Worm (Caenorhabditis elegans) whole organism, L2 larva: Measurements from ENCODE around the gene spp-29.

Source experiments
- C34F6.9 ChIP-seq: fragments of 150-350 bp; optimal IDR thresholded peaks from 2 replicates; lab custom pipeline; 2014; ENCODE audit warnings: missing biosample characterization, missing genetic modification characterization
- F13H6.1 ChIP-seq: sonication (generic microtip); optimal IDR thresholded peaks from 2 replicates; lab custom pipeline; 2016; ENCODE audit warnings: missing genetic modification characterization, missing compliant biosample characterization
- R02D3.7 ChIP-seq: fragments of 150-350 bp; optimal IDR thresholded peaks from 2 replicates; lab custom pipeline; 2014; ENCODE audit warnings: missing biosample characterization, missing genetic modification characterization
- aly-2 ChIP-seq: fragments of 150-350 bp; optimal IDR thresholded peaks from 2 replicates; lab custom pipeline; 2014; ENCODE audit warnings: missing biosample characterization, missing genetic modification characterization
- ama-1 ChIP-seq: fragments of 150-350 bp; optimal IDR thresholded peaks from 2 replicates; lab custom pipeline; 2018; ENCODE audit warnings: inconsistent platforms
- blmp-1 ChIP-seq: sonication (generic microtip); optimal IDR thresholded peaks from 2 replicates; lab custom pipeline; 2017; ENCODE audit warnings: missing genetic modification characterization, mild to moderate bottlenecking, missing compliant biosample characterization, antibody characterized with exemption, moderate library complexity; ENCODE audit not compliant: insufficient read depth
- ceh-16 ChIP-seq: fragments of 150-350 bp; optimal IDR thresholded peaks from 2 replicates; lab custom pipeline; 2014; ENCODE audit warnings: missing biosample characterization, missing genetic modification characterization
- ceh-82 ChIP-seq: fragments of 150-350 bp; optimal IDR thresholded peaks from 2 replicates; lab custom pipeline; 2014; ENCODE audit warnings: missing biosample characterization, missing genetic modification characterization
- crh-2 ChIP-seq: sonication (generic microtip); optimal IDR thresholded peaks from 2 replicates; lab custom pipeline; 2017; ENCODE audit warnings: missing biosample characterization, missing genetic modification characterization
- dmd-4 ChIP-seq: sonication (generic microtip); optimal IDR thresholded peaks from 2 replicates; lab custom pipeline; 2017; ENCODE audit warnings: missing biosample characterization, missing genetic modification characterization
- egl-27 ChIP-seq: sonication (generic microtip); optimal IDR thresholded peaks from 3 replicates; lab custom pipeline; 2017; ENCODE audit warnings: missing biosample characterization, missing genetic modification reagents, missing genetic modification characterization
- elt-3 ChIP-seq: sonication (generic microtip); optimal IDR thresholded peaks from 2 replicates; lab custom pipeline; 2017; ENCODE audit warnings: missing biosample characterization, missing genetic modification characterization
- fos-1 ChIP-seq: fragments of 150-350 bp; optimal IDR thresholded peaks from 2 replicates; lab custom pipeline; 2014; ENCODE audit warnings: missing biosample characterization, missing genetic modification characterization
- gmeb-1 ChIP-seq: fragments of 150-350 bp; optimal IDR thresholded peaks from 2 replicates; lab custom pipeline; 2014; ENCODE audit warnings: missing biosample characterization, missing genetic modification characterization
- lin-11 ChIP-seq: fragments of 150-350 bp; sonication (generic microtip); optimal IDR thresholded peaks from 2 replicates; lab custom pipeline; 2014; ENCODE audit warnings: missing biosample characterization, missing genetic modification characterization, inconsistent platforms, mixed read lengths
- lin-13 ChIP-seq: fragments of 150-350 bp; optimal IDR thresholded peaks from 2 replicates; lab custom pipeline; 2014; ENCODE audit warnings: missing biosample characterization, missing genetic modification reagents, missing genetic modification characterization
- mab-5 ChIP-seq: fragments of 150-350 bp; optimal IDR thresholded peaks from 2 replicates; lab custom pipeline; 2014; ENCODE audit warnings: missing biosample characterization, missing genetic modification characterization
- nhr-11 ChIP-seq: fragments of 150-350 bp; optimal IDR thresholded peaks from 2 replicates; lab custom pipeline; 2014; ENCODE audit warnings: missing biosample characterization, missing genetic modification characterization
- nhr-12 ChIP-seq: fragments of 150-350 bp; optimal IDR thresholded peaks from 2 replicates; lab custom pipeline; 2014; ENCODE audit warnings: missing biosample characterization, missing genetic modification characterization
- nhr-129 ChIP-seq: fragments of 150-350 bp; optimal IDR thresholded peaks from 2 replicates; lab custom pipeline; 2014; ENCODE audit warnings: missing biosample characterization, missing genetic modification characterization
- nhr-21 ChIP-seq: fragments of 150-350 bp; optimal IDR thresholded peaks from 2 replicates; lab custom pipeline; 2014; ENCODE audit warnings: missing biosample characterization, missing genetic modification characterization
- nhr-23 ChIP-seq: fragments of 150-350 bp; optimal IDR thresholded peaks from 2 replicates; lab custom pipeline; 2014; ENCODE audit warnings: missing biosample characterization, missing genetic modification reagents, missing genetic modification characterization
- nhr-237 ChIP-seq: fragments of 150-350 bp; optimal IDR thresholded peaks from 2 replicates; lab custom pipeline; 2014; ENCODE audit warnings: missing biosample characterization, missing genetic modification characterization
- nhr-25 ChIP-seq: fragments of 150-350 bp; sonication (generic microtip); optimal IDR thresholded peaks from 3 replicates; lab custom pipeline; 2014; ENCODE audit warnings: missing biosample characterization, missing genetic modification characterization
- nhr-6 ChIP-seq: fragments of 150-350 bp; optimal IDR thresholded peaks from 2 replicates; lab custom pipeline; 2014; ENCODE audit warnings: missing biosample characterization, missing genetic modification characterization
- sem-4 ChIP-seq: fragments of 150-350 bp; optimal IDR thresholded peaks from 2 replicates; lab custom pipeline; 2014; ENCODE audit warnings: missing biosample characterization, missing genetic modification reagents, missing genetic modification characterization
- sma-3 ChIP-seq: sonication (generic microtip); optimal IDR thresholded peaks from 2 replicates; lab custom pipeline; 2016; ENCODE audit warnings: missing genetic modification reagents, missing genetic modification characterization, missing compliant biosample characterization
- sma-9 ChIP-seq, 2 experiments: fragments of 150-350 bp in 1 of 2; sonication (generic microtip) in 1 of 2; optimal IDR thresholded peaks; 2 replicates each; lab custom pipeline; 2014 to 2016; ENCODE audit warnings: missing genetic modification characterization in 2 of 2, mild to moderate bottlenecking in 1 of 2, missing biosample characterization in 1 of 2, missing compliant biosample characterization in 1 of 2, missing genetic modification reagents in 1 of 2, moderate library complexity in 1 of 2
- snpc-4 ChIP-seq: fragments of 150-350 bp; optimal IDR thresholded peaks from 2 replicates; lab custom pipeline; 2014; ENCODE audit warnings: missing biosample characterization, missing genetic modification characterization
- unc-39 ChIP-seq: fragments of 150-350 bp; optimal IDR thresholded peaks from 2 replicates; lab custom pipeline; 2014; ENCODE audit warnings: missing biosample characterization, missing genetic modification characterization
- unc-62 ChIP-seq: fragments of 150-350 bp; optimal IDR thresholded peaks from 2 replicates; lab custom pipeline; 2014; ENCODE audit warnings: missing biosample characterization, missing genetic modification reagents, missing genetic modification characterization
- zag-1 ChIP-seq: fragments of 150-350 bp; optimal IDR thresholded peaks from 2 replicates; lab custom pipeline; 2014; ENCODE audit warnings: missing biosample characterization, missing genetic modification characterization

Gene spp-29

DNA sequence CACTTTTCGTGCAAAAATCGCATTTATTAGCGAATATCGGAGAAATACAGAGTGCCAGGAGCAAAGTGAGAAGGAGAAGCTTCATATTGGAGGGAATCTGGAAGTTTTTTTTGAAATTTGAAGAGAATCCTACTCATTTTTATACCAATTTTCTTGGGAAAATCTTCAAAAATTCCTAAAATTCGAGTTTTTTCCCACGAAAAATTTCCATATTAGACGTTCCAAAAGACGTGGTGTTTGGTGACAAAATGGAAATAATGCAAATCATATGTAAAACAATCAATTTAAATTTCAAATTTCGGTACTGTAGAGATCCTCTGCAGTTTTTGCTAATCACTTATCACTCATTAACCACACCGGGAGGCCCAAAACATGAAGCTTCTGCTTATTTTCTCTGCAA lies 11.8 kb downstream of the spp-29 start, which contains the start of the genes F59A1.16 and F59A1.6:
Gene F59A1.16 (minus strand): TSS at position 101 of the 400 bp plus-strand sequence.
Gene F59A1.6 (plus strand): TSS at position 285 of the 400 bp plus-strand sequence.
- TF ChIP-seq C34F6.9 (tag; lab: Kevin White, UChicago) (no peak), ceh-16 (tag; lab: Kevin White, UChicago) (no peak)

DNA sequence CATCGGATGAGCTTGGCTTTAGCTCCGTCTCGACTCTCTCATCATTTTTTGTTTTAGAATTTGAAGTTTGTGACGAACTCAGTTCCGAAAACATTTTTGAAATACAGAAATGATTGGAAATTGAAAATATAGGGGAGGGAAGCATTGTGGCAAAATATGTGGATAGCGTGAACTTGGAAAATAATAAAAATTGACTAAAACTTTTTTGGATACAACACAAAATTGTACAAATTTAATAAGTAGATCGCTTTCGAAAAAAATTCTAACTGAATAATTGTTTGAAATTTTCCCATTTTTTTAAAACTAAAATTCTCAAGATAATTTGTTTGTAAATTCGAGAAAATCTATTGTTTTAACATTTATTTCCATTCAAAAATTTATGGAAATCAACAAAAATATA lies 12.9 kb downstream of the spp-29 start, which contains the start of gene F59A1.15:
Gene F59A1.15 (minus strand): TSS at position 101 of the 400 bp plus-strand sequence.
- TF ChIP-seq ceh-82 (no peak), F13H6.1 (no peak), gmeb-1 (no peak), unc-62 (GFP tag; lab: Kevin White, UChicago) (no peak), nhr-6 (tag; lab: Kevin White, UChicago) (no peak), mab-5 (tag; lab: Kevin White, UChicago) (no peak), elt-3 (tag; lab: Kevin White, UChicago) (no peak), blmp-1 (tag; lab: Kevin White, UChicago) (no peak), zag-1 (tag; lab: Kevin White, UChicago) (no peak), nhr-129 (tag; lab: Kevin White, UChicago) (no peak), fos-1 (no peak), aly-2 (no peak), C34F6.9 (tag; lab: Kevin White, UChicago) (no peak), crh-2 (no peak), sma-9 (GFP tag; optimal IDR thresholded peaks at IDR 0.05; lab: Kevin White, UChicago) (no peak), sma-9 (tag; optimal IDR thresholded peaks at IDR 0.05; lab: Kevin White, UChicago) (no peak), sma-3 (GFP tag; lab: Kevin White, UChicago) (no peak)

DNA sequence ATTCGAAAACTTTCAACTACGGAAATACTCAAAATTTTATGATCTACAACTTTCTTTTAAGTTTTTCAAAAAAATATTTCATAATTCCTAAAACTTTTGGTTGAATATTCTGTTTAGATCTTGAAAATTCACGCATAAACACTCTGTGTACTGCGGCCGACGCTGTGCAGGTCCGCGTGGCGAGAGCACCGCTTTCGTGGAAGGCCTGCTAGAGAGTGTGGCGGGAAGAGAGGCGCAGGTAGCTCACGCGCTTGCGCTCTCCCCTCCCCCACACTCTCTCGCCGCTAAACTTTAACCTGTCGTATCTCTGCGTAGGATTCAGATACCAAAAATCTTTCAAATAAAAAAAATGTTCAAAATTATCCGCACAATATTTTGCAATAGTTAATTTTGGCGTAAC lies 13.4 kb downstream of the spp-29 start:
- TF ChIP-seq mab-5 (tag; lab: Kevin White, UChicago) (no peak), zag-1 (tag; lab: Kevin White, UChicago) (no peak), fos-1 (no peak)

DNA sequence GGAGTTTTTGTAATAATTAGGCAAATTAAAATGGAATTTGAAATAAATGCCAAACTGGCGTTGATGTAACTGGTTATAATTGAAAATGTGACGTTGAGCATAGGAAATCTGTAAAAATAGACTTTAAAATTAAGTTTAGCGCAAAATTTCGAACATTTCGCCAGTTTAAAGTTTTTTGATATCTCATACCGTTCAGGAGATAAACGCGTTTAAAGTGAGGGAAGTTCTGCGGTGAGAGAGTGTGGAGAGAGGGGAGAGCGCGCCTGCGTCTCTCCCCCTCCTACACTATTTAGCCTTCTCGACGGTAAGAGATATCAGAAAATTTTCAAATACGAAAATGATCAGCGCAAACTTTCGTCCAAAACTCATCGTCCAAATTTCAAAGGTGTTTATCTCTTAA lies 20.1 kb downstream of the spp-29 start, which contains the start of gene str-92:
Gene str-92 (minus strand): TSS at position 101 of the 400 bp plus-strand sequence.
- TF ChIP-seq R02D3.7 (tag; lab: Kevin White, UChicago) (no peak), unc-39 (tag; lab: Kevin White, UChicago) (no peak), egl-27 (no peak)
- TF ChIP-seq, all 48 proteins: peak for 0

DNA sequence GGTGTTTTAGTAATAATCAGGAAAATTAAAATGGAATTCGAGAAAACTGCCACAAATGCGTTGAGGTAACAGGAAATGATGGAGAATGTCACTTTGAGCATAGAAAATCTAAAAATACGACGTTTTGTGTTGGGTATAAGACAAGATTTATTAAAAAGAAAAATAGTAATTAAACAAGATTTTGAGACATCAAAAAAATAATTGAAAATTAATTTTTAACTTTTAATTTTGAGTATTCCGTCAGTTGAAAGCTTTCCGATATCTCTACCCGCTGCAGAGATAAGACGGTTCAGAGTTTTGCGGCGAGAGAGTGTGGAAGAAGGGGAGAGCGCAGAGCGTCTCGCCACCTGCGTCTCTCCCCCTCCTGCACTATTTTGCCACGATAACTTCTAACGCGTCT lies 23.3 kb downstream of the spp-29 start, which contains the start of gene str-93:
Gene str-93 (minus strand): TSS at position 101 of the 400 bp plus-strand sequence.
- TF ChIP-seq gmeb-1 (no peak), nhr-11 (tag; lab: Kevin White, UChicago) (no peak), blmp-1 (tag; lab: Kevin White, UChicago) (no peak), nhr-23 (tag; lab: Kevin White, UChicago) (no peak), nhr-237 (tag; lab: Kevin White, UChicago) (no peak), egl-27 (no peak), ama-1 (lab: Kevin White, UChicago) (no peak), nhr-12 (no peak), lin-13 (GFP tag; lab: Kevin White, UChicago) (no peak), lin-11 (no peak), sem-4 (tag; lab: Kevin White, UChicago) (no peak), nhr-25 (tag; lab: Kevin White, UChicago) (no peak), sma-9 (GFP tag; optimal IDR thresholded peaks at IDR 0.05; lab: Kevin White, UChicago) (no peak), sma-9 (tag; optimal IDR thresholded peaks at IDR 0.05; lab: Kevin White, UChicago) (no peak), snpc-4 (tag; lab: Kevin White, UChicago) (no peak)

DNA sequence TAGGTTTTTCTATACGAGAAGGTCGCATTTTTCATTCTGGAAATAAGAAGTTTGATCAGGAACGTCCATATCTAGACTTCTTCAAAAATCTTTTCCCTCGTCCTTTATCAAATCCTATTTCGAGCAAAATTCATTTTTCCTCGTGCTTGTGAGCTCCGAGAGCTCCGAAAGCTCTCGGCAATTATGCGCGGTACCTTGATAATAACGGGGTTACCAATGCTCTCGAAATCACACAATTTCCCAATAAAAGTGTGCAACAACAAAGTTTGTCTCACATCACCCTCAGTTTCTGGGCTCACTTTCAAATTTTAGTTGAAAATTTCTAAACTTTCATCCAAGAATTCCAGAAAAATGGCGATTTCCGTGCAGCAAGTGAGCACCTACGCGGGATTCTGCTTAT lies 28.1 kb downstream of the spp-29 start, which contains the start of gene str-89:
Gene str-89 (plus strand): TSS at position 301 of the 400 bp plus-strand sequence.
- no peak for TF ChIP-seq sem-4 (tag; lab: Kevin White, UChicago)
- TF ChIP-seq unc-62 (GFP tag; lab: Kevin White, UChicago) = no peak
- TF ChIP-seq aly-2 = no peak
- no peak for TF ChIP-seq unc-39 (tag; lab: Kevin White, UChicago)
- no peak for TF ChIP-seq nhr-23 (tag; lab: Kevin White, UChicago)
- TF ChIP-seq nhr-25 (tag; lab: Kevin White, UChicago) = no peak
- no peak for TF ChIP-seq nhr-21 (tag; lab: Kevin White, UChicago)
- no peak for TF ChIP-seq dmd-4
- TF ChIP-seq snpc-4 (tag; lab: Kevin White, UChicago) = no peak
